Fruit fly (Drosophila melanogaster): ENCODE measurements around the gene CG42525.
A peak's percentile ranks its signal among the peaks of the same experiment; 100 is the strongest.

The CG42525 gene

dm6 chr3L:3178530-3179096 lies 10.9 kb downstream of the CG42525 start, which contains the start of the genes MnM and Girdin:
TSS of gene MnM (minus strand) at chr3L:3178580.
TSS of gene Girdin (plus strand) at chr3L:3178930.
- no peak for TF ChIP-seq Jra (GFP tag; optimal IDR thresholded peaks at IDR 0.05)
- TF ChIP-seq woc (GFP tag; optimal IDR thresholded peaks at IDR 0.05) = peak; percentile 89
- peak; percentile 57 for TF ChIP-seq Hr83 (GFP tag; optimal IDR thresholded peaks at IDR 0.05; ENCODE audit: poor library complexity, severe bottlenecking)
- peak; percentile 69 for TF ChIP-seq ey (GFP tag; optimal IDR thresholded peaks at IDR 0.05)
- TF ChIP-seq Myc (optimal IDR thresholded peaks at IDR 0.05) = peak; percentile 94
- TF ChIP-seq Abd-B (GFP tag; optimal IDR thresholded peaks at IDR 0.05) = no peak
- peak; percentile 70 for TF ChIP-seq fru (GFP tag; optimal IDR thresholded peaks at IDR 0.05)
- no peak for TF ChIP-seq sage (GFP tag; optimal IDR thresholded peaks at IDR 0.05)
- no peak for TF ChIP-seq CrebA (GFP tag; optimal IDR thresholded peaks at IDR 0.05; ENCODE audit: borderline replicate concordance)
- TF ChIP-seq GATAd (GFP tag; optimal IDR thresholded peaks at IDR 0.05) = peak; percentile 12
- no peak for TF ChIP-seq rgr (GFP tag; optimal IDR thresholded peaks at IDR 0.05)
- TF ChIP-seq OdsH (GFP tag; optimal IDR thresholded peaks at IDR 0.05) = peak; percentile 55
- TF ChIP-seq brk (GFP tag; optimal IDR thresholded peaks at IDR 0.05) = no peak
- no peak for TF ChIP-seq Hr78 (GFP tag; optimal IDR thresholded peaks at IDR 0.05)
- TF ChIP-seq HLH106 (tag; optimal IDR thresholded peaks at IDR 0.05) = peak; percentile 65
- TF ChIP-seq Rel (GFP tag; optimal IDR thresholded peaks at IDR 0.05) = no peak
- no peak for TF ChIP-seq Rel (tag; optimal IDR thresholded peaks at IDR 0.05)
- TF ChIP-seq Mio (GFP tag; optimal IDR thresholded peaks at IDR 0.05) = no peak
- TF ChIP-seq usp (GFP tag; optimal IDR thresholded peaks at IDR 0.05) = no peak
- TF ChIP-seq sv (GFP tag; optimal IDR thresholded peaks at IDR 0.05) = peak; percentile 67
- TF ChIP-seq Sp1 (GFP tag; optimal IDR thresholded peaks at IDR 0.05) = no peak
- TF ChIP-seq lola (GFP tag; optimal IDR thresholded peaks at IDR 0.05) = no peak
- TF ChIP-seq CG32264 (GFP tag; optimal IDR thresholded peaks at IDR 0.05) = no peak
- TF ChIP-seq dmrt93B (GFP tag; optimal IDR thresholded peaks at IDR 0.05) = peak; percentile 19
- TF ChIP-seq Vsx2 (GFP tag; optimal IDR thresholded peaks at IDR 0.05; ENCODE audit: partially characterized antibody) = no peak
- TF ChIP-seq psq (GFP tag; optimal IDR thresholded peaks at IDR 0.05) = no peak
- no peak for TF ChIP-seq pan (optimal IDR thresholded peaks at IDR 0.05)
- no peak for TF ChIP-seq h (GFP tag; optimal IDR thresholded peaks at IDR 0.05)
- peak; percentile 73 for TF ChIP-seq br (GFP tag; optimal IDR thresholded peaks at IDR 0.05)
- TF ChIP-seq Dfd (GFP tag; optimal IDR thresholded peaks at IDR 0.05) = no peak
- TF ChIP-seq dsf (GFP tag; optimal IDR thresholded peaks at IDR 0.05; ENCODE audit: borderline replicate concordance) = no peak
- no peak for TF ChIP-seq Hnf4 (GFP tag; optimal IDR thresholded peaks at IDR 0.05)
- TF ChIP-seq dl (GFP tag; optimal IDR thresholded peaks at IDR 0.05; ENCODE audit: insufficient read depth in 1 of 2, partially characterized antibody in 2 of 2) = no peak
- TF ChIP-seq Dif (GFP tag; optimal IDR thresholded peaks at IDR 0.05; ENCODE audit: partially characterized antibody) = no peak
- no peak for TF ChIP-seq CG9705 (GFP tag; optimal IDR thresholded peaks at IDR 0.05)
- TF ChIP-seq jim (GFP tag; optimal IDR thresholded peaks at IDR 0.05) = no peak
- TF ChIP-seq tai (GFP tag; optimal IDR thresholded peaks at IDR 0.05) = no peak
- peak in 1 of 2 experiments; percentile 82 for TF ChIP-seq foxo (GFP tag; optimal IDR thresholded peaks at IDR 0.05)
- TF ChIP-seq N (GFP tag; optimal IDR thresholded peaks at IDR 0.05) = no peak

- no peak for TF ChIP-seq Vsx2 (GFP tag; optimal IDR thresholded peaks at IDR 0.05; ENCODE audit: partially characterized antibody)
- TF ChIP-seq Dif (GFP tag; optimal IDR thresholded peaks at IDR 0.05; ENCODE audit: partially characterized antibody) = no peak
- TF ChIP-seq CG32264 (GFP tag; optimal IDR thresholded peaks at IDR 0.05) = no peak
Observed at dm6 chr3L:3177872-3178271, 11.7 kb downstream of the CG42525 start.

DNA sequence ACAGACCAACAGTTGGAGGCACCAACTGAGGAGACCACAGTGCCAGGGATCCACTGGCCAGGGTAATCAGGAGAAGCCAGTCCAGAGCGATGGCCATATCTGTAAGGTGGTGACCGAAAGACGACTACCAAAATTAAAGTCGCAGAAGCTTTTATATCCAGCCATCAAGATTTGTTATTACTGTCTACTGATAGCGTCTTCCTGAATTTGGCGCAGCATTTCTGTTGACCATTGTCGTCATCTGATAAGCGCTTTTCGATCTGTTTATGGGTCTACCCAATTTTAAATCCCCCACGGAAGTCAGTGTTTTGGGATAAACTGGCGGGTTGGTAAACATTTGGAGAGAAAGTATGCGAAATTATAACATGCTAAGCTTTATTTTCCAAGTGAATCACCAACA lies 17.1 kb downstream of the CG42525 start, which contains the start of gene CG14963:
TSS of gene CG14963 (minus strand) at position 101 of the 400 bp plus-strand sequence.
- TF ChIP-seq h (GFP tag; optimal IDR thresholded peaks at IDR 0.05) = no peak
- no peak for TF ChIP-seq Dfd (GFP tag; optimal IDR thresholded peaks at IDR 0.05)
- TF ChIP-seq Mio (GFP tag; optimal IDR thresholded peaks at IDR 0.05) = no peak
- no peak for TF ChIP-seq Jra (GFP tag; optimal IDR thresholded peaks at IDR 0.05)
- no peak for TF ChIP-seq Dif (GFP tag; optimal IDR thresholded peaks at IDR 0.05; ENCODE audit: partially characterized antibody)
- TF ChIP-seq Hr78 (GFP tag; optimal IDR thresholded peaks at IDR 0.05) = no peak
- TF ChIP-seq dmrt93B (GFP tag; optimal IDR thresholded peaks at IDR 0.05) = no peak
- TF ChIP-seq woc (GFP tag; optimal IDR thresholded peaks at IDR 0.05) = no peak
- no peak for TF ChIP-seq HLH106 (tag; optimal IDR thresholded peaks at IDR 0.05)
- TF ChIP-seq fru (GFP tag; optimal IDR thresholded peaks at IDR 0.05) = no peak
- no peak for TF ChIP-seq OdsH (GFP tag; optimal IDR thresholded peaks at IDR 0.05)
- TF ChIP-seq sv (GFP tag; optimal IDR thresholded peaks at IDR 0.05) = no peak
- no peak for TF ChIP-seq Hr83 (GFP tag; optimal IDR thresholded peaks at IDR 0.05; ENCODE audit: poor library complexity, severe bottlenecking)
- no peak for TF ChIP-seq ey (GFP tag; optimal IDR thresholded peaks at IDR 0.05)
